Worm (Caenorhabditis elegans): Measurements from ENCODE around the gene her-1.
A peak's percentile ranks its signal among the peaks of the same experiment; 100 is the strongest.

DNA sequence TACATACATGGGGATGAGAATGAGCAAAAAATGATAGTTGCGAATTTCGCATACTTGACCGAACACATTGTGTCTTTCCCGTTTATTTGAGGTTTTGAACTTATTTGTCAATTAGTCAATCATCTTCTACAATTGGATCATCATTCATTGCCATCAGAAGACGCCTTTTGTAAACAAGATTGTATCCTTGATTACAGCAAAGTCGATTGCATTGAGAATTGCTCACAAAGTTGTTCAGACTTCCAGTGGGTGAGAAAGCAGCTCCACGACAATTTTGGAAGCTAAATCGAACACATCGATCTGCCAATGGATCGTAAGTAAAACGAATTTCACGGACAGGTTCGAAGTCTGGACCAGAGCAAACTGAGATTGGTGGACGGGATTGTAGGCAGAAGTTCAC lies 16.6 kb upstream of the her-1 start:
- no peak for TF ChIP-seq ama-1 (optimal IDR thresholded peaks at IDR 0.05)
- TF ChIP-seq unc-62 (GFP tag; optimal IDR thresholded peaks at IDR 0.05 in 1 of 2), result peak in 1 of 2 experiments; percentile 91
- no peak for TF ChIP-seq unc-62 (tag; optimal IDR thresholded peaks at IDR 0.05)
- TF ChIP-seq T20F7.1 (GFP tag; optimal IDR thresholded peaks at IDR 0.05), result no peak
- no peak for TF ChIP-seq daf-16 (GFP tag; optimal IDR thresholded peaks at IDR 0.05)
- TF ChIP-seq daf-16 (tag; optimal IDR thresholded peaks at IDR 0.05), result no peak
